Worm (Caenorhabditis elegans): Measurements from ENCODE around the gene ZK1236.9.

ZK1236.9 gene

DNA sequence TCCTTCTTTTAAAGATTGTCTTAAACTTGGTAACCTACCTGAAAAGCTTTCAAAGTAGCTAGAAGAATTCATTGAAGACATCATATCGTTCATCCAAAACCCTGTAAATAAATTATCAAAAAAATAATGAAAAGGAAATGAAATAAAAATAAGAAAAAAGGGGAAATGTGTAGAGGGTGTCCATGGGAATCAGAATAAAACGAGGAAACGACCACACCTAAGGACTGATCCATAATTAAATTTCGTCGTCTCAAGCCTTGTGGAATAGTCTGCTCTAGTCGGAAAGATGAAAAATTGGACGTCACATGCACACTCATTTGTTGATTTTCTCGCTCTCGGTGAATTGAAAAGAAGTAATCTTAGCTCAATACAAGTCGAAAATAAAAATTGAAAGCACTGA is at the start of gene ZK1236.9:
TSS of gene ZK1236.9 (minus strand) at position 101 of the 400 bp plus-strand sequence.
- no peak for TF ChIP-seq Y56A3A.18 (GFP tag; IDR thresholded peaks at IDR 0.05)
- no peak for TF ChIP-seq egl-44 (GFP tag; IDR thresholded peaks at IDR 0.05)
- no peak for TF ChIP-seq F39B2.1 (GFP tag; IDR thresholded peaks at IDR 0.05)
- no peak for TF ChIP-seq somi-1 (GFP tag; optimal IDR thresholded peaks at IDR 0.05)
- no peak for TF ChIP-seq mes-4 (tag; optimal IDR thresholded peaks at IDR 0.05)
- TF ChIP-seq tbx-9 (tag; optimal IDR thresholded peaks at IDR 0.05; ENCODE audit: borderline replicate concordance): no peak
- TF ChIP-seq F23B12.7 (tag; optimal IDR thresholded peaks at IDR 0.05; ENCODE audit: insufficient read depth): no peak
- no peak for TF ChIP-seq F52B5.7 (tag; optimal IDR thresholded peaks at IDR 0.05)
- no peak for TF ChIP-seq ets-4 (GFP tag; optimal IDR thresholded peaks at IDR 0.05)
- no peak for TF ChIP-seq ztf-3 (GFP tag; optimal IDR thresholded peaks at IDR 0.05)
- no peak for TF ChIP-seq ceh-79 (tag; optimal IDR thresholded peaks at IDR 0.05)
- TF ChIP-seq mel-28 (tag; optimal IDR thresholded peaks at IDR 0.05; ENCODE audit: borderline replicate concordance): no peak
- no peak for TF ChIP-seq bed-2 (GFP tag; IDR thresholded peaks at IDR 0.05)
- TF ChIP-seq B0019.2 (GFP tag; conservative IDR thresholded peaks at IDR 0.05): no peak
- no peak for TF ChIP-seq aptf-2 (GFP tag; conservative IDR thresholded peaks at IDR 0.05)
- TF ChIP-seq snpc-1.1 (tag; optimal IDR thresholded peaks at IDR 0.05; ENCODE audit: insufficient read depth): no peak

DNA sequence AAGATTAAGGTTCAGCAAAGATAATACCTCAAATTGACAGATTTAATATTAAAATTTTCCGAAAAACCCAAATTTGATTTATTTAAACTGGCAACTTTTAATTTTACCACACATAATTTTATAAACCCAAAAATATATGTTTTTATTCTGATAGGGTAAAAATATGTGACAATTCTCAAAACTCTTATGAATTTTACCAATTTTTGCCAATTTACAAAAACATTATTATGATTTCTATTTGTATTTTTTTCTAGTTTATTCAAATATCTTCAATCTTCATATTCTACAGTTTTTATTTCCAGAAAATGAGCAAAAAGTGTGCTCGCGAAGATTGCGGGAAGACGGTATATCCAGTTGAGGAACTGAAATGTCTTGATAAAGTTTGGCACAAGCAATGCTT is 48.9 kb upstream of the ZK1236.9 start, which contains the start of gene F42H10.3:
TSS of gene F42H10.3 (plus strand) at position 301 of the 400 bp plus-strand sequence.
- TF ChIP-seq ama-1 (optimal IDR thresholded peaks at IDR 0.05): no peak
- no peak for TF ChIP-seq ama-1 (GFP tag; optimal IDR thresholded peaks at IDR 0.05)
- TF ChIP-seq lir-1 (GFP tag; conservative IDR thresholded peaks at IDR 0.05): no peak
- no peak for TF ChIP-seq lin-35 (GFP tag; optimal IDR thresholded peaks at IDR 0.05)
- no peak for TF ChIP-seq madf-3 (GFP tag; IDR thresholded peaks at IDR 0.05)
- no peak for TF ChIP-seq cebp-1 (GFP tag; IDR thresholded peaks at IDR 0.05)
- no peak for TF ChIP-seq cebp-1 (tag; optimal IDR thresholded peaks at IDR 0.05)
- no peak for TF ChIP-seq ceh-58 (GFP tag; IDR thresholded peaks at IDR 0.05)
- no peak for TF ChIP-seq atf-7 (tag; optimal IDR thresholded peaks at IDR 0.05)
- TF ChIP-seq ztf-18 (tag; optimal IDR thresholded peaks at IDR 0.05): no peak
- TF ChIP-seq egl-44 (GFP tag; IDR thresholded peaks at IDR 0.05): no peak
- no peak for TF ChIP-seq akir-1 (GFP tag; optimal IDR thresholded peaks at IDR 0.05)
- no peak for TF ChIP-seq dpl-1 (GFP tag; optimal IDR thresholded peaks at IDR 0.05)
- TF ChIP-seq lsl-1 (GFP tag; optimal IDR thresholded peaks at IDR 0.05): no peak

DNA sequence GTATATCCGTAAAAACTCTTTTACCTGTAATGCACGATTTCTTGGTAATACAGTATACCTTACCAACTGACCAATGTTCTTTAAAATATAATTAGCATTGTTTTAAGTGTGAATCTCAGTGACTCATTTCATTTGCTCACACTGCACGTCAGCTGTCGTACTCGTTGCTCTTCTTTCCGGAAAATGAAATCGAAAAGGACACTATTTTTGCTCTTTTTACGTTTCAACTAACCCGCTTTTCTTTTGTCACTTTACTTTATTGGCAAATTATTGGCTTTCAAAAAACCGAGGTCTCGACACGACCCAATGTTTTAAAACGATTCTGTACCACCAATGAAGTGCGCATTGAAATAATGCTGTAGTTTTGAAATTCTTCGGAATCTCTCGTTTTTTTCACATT is 45.4 kb upstream of the ZK1236.9 start, which contains the start of gene F42H10.6:
TSS of gene F42H10.6 (minus strand) at position 101 of the 400 bp plus-strand sequence.
- TF ChIP-seq ceh-91 (GFP tag; IDR thresholded peaks at IDR 0.05) (no peak), mel-28 (tag; optimal IDR thresholded peaks at IDR 0.05; ENCODE audit: borderline replicate concordance) (no peak), madf-10 (tag; optimal IDR thresholded peaks at IDR 0.05) (no peak), tbx-9 (tag; optimal IDR thresholded peaks at IDR 0.05; ENCODE audit: borderline replicate concordance) (no peak), aptf-3 (GFP tag; IDR thresholded peaks at IDR 0.05) (no peak), Y79H2A.3 (GFP tag; conservative IDR thresholded peaks at IDR 0.05) (no peak), repo-1 (tag; optimal IDR thresholded peaks at IDR 0.05) (no peak), egl-18 (GFP tag; IDR thresholded peaks at IDR 0.05) (no peak)

DNA sequence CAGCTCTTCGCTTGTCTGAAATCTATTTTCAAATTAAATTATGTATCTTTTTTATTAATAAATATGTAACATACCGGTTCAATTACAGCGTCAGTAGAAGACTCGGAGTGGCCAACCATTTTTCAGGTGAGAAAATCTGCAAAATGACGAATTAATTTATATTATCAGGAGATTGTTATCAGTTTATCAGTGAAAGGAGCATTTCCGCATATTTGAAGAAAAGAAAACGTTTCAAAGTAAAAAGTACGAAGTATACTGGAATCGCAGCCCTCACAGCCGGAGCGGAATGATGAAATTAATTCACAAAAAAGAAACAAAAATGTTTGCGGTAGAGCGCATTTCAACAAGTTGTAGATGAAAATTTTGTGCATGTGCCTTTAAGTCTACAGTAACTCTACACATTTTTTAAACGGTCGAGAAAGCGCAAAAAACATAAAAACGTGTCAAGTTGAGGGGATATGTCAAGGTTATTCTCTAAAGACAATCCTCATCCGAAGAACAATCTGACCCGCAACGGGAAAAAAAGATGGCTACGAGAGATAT is 44.4 kb upstream of the ZK1236.9 start:
- no peak for TF ChIP-seq nhr-120 (GFP tag; IDR thresholded peaks at IDR 0.05)
- TF ChIP-seq hmg-1.2 (GFP tag; IDR thresholded peaks at IDR 0.05): no peak
- no peak for TF ChIP-seq cebp-1 (GFP tag; IDR thresholded peaks at IDR 0.05)
- TF ChIP-seq cebp-1 (tag; optimal IDR thresholded peaks at IDR 0.05): peak; percentile 32
- TF ChIP-seq F33H1.4 (GFP tag; IDR thresholded peaks at IDR 0.05): peak; percentile 43; the same call in 1 of the 2 replicates
- TF ChIP-seq nhr-179 (tag; optimal IDR thresholded peaks at IDR 0.05): no peak
- peak; percentile 72 for TF ChIP-seq xnd-1 (tag; optimal IDR thresholded peaks at IDR 0.05)
- no peak for TF ChIP-seq mes-4 (tag; optimal IDR thresholded peaks at IDR 0.05)
- TF ChIP-seq madf-8 (GFP tag; conservative IDR thresholded peaks at IDR 0.05): 0 out of 2 replicates have a peak, but pooled peaks have one; percentile 39
- TF ChIP-seq mcd-1 (GFP tag; IDR thresholded peaks at IDR 0.05): no peak; the same call in 1 of the 2 replicates
- peak; percentile 89 for TF ChIP-seq lsl-1 (GFP tag; optimal IDR thresholded peaks at IDR 0.05)
- TF ChIP-seq nhr-80 (tag; optimal IDR thresholded peaks at IDR 0.05): peak; percentile 42
- TF ChIP-seq dox-1 (GFP tag; IDR thresholded peaks at IDR 0.05): peak; percentile 47
- TF ChIP-seq let-607 (tag; optimal IDR thresholded peaks at IDR 0.05): no peak
